Worm (Caenorhabditis elegans) whole organism, early embryonic: ENCODE data around the gene tgt-1.

ENCODE experiments used
- B0310.2 ChIP-seq: sonication (generic microtip); optimal IDR thresholded peaks from 2 replicates; lab custom pipeline; 2016; ENCODE audit warnings: mild to moderate bottlenecking, missing genetic modification characterization, missing compliant biosample characterization
- F13C5.2 ChIP-seq: sonication (generic microtip); optimal IDR thresholded peaks from 2 replicates; lab custom pipeline; 2017; ENCODE audit warnings: mild to moderate bottlenecking, missing genetic modification characterization, inconsistent platforms, missing compliant biosample characterization
- ama-1 ChIP-seq: fragments of 150-350 bp; optimal IDR thresholded peaks from 2 replicates; lab custom pipeline; 2014
- ceh-13 ChIP-seq: fragments of 200-800 bp; sonication (Bioruptor generic); optimal IDR thresholded peaks from 2 replicates; lab custom pipeline; 2018; ENCODE audit warnings: mild to moderate bottlenecking, missing genetic modification characterization, missing compliant biosample characterization
- ceh-36 ChIP-seq: sonication (generic microtip); optimal IDR thresholded peaks from 2 replicates; lab custom pipeline; 2016; ENCODE audit warnings: missing genetic modification characterization, inconsistent platforms, missing compliant biosample characterization
- ets-7 ChIP-seq: sonication (generic microtip); optimal IDR thresholded peaks from 2 replicates; lab custom pipeline; 2016; ENCODE audit warnings: missing genotype, missing genetic modification characterization, missing compliant biosample characterization
- flt-1 ChIP-seq: fragments of 200-800 bp; sonication (Bioruptor generic); IDR thresholded peaks from 2 replicates; pipeline ENCODE4 v1.3.6; 2022; ENCODE audit warnings: missing genetic modification characterization, missing compliant biosample characterization
- hmbx-1 ChIP-seq: sonication (generic microtip); optimal IDR thresholded peaks from 2 replicates; lab custom pipeline; 2016; ENCODE audit warnings: mild to moderate bottlenecking, missing genetic modification characterization, missing compliant biosample characterization
- hnd-1 ChIP-seq: sonication (generic microtip); optimal IDR thresholded peaks from 2 replicates; lab custom pipeline; 2016; ENCODE audit warnings: missing genetic modification characterization, missing compliant biosample characterization
- pes-1 ChIP-seq: fragments of 200-800 bp; sonication (Bioruptor generic); IDR thresholded peaks from 2 replicates; pipeline ENCODE4 v1.3.6; 2022; ENCODE audit warnings: missing genetic modification reagents, missing genetic modification characterization, missing compliant biosample characterization
- sea-1 ChIP-seq: fragments of 200-800 bp; sonication (Bioruptor generic); conservative IDR thresholded peaks from 2 replicates; pipeline ENCODE4 v1.3.6; 2022; ENCODE audit warnings: missing genetic modification characterization, missing compliant biosample characterization
- tbx-37 ChIP-seq: fragments of 200-800 bp; sonication (Bioruptor generic); conservative IDR thresholded peaks from 2 replicates; pipeline ENCODE4 v1.3.6; 2022; ENCODE audit warnings: missing genetic modification reagents, missing genetic modification characterization, missing compliant biosample characterization

DNA sequence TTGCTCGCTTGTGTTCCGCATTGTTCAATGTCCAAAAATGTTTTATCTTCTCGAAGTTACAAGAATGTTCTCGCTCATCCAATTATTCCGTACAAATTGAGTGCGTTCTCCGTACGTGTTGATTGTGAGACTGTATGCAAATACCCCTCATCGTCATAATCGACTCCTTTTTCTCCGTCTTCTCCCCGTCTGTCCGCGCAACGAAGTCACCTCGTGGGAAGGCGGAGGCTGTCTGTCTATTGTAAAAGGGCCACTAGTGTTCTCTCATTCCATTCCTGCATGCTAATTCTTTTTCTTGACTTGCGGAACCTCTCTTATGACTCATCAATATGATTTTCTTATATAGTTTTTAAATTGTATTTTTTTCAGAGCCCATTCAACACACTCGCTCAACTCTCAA, 10.6 kb upstream of the tgt-1 start, which contains the start of gene ZK829.9:
- TF ChIP-seq ama-1 (lab: Kevin White, UChicago): no peak
- TF ChIP-seq ets-7 (tag; lab: Kevin White, UChicago): no peak
- no peak for TF ChIP-seq pes-1 (GFP tag; lab: Robert Waterston, UW)
- TF ChIP-seq hmbx-1 (tag; lab: Kevin White, UChicago): no peak
- no peak for TF ChIP-seq B0310.2 (tag; lab: Kevin White, UChicago)
- no peak for TF ChIP-seq ceh-36
- TF ChIP-seq tbx-37 (GFP tag; lab: Robert Waterston, UW): no peak
- no peak for TF ChIP-seq sea-1 (GFP tag; lab: Robert Waterston, UW)
- no peak for TF ChIP-seq flt-1 (GFP tag; lab: Robert Waterston, UW)
- TF ChIP-seq hnd-1 (tag; lab: Kevin White, UChicago): no peak
- no peak for TF ChIP-seq ceh-13 (GFP tag; lab: Kevin White, UChicago)
- TF ChIP-seq F13C5.2: no peak
